Worm (Caenorhabditis elegans): ENCODE data around the gene bath-38.
"Not testable (repeated sequence)": the region's sequence is repeated elsewhere in the genome, so short reads cannot be mapped to it uniquely, and the experiment has no call there.

The bath-38 gene

DNA sequence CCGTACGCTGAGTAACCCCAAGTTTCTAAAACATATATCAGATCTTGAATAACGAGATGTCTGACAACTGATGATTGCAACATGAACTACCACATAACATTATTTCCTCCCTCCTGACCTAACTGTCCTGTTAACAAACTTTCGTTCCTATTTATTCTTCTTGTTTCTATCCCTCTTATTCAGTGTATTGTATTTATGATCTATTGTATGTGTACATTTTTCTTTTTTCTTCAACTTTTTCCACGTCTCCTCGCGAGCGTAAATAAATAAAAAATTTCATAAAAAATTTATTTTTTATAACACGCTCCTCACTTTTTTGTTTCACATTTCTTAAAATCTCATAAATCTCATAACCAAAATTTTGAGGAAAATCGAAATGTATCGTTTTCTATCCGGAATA lies 38.8 kb downstream of the bath-38 start, which contains the start of gene ZK892.4:
Gene ZK892.4, plus strand, starts transcription at position 301 of the 400 bp plus-strand sequence.
- not testable (repeated sequence) for TF ChIP-seq unc-39 (tag; optimal IDR thresholded peaks at IDR 0.05); ztf-4 (tag; optimal IDR thresholded peaks at IDR 0.05); sma-3 (GFP tag; optimal IDR thresholded peaks at IDR 0.05)

- TF ChIP-seq zag-1 (tag; optimal IDR thresholded peaks at IDR 0.05) (no peak), sma-9 (GFP tag; optimal IDR thresholded peaks at IDR 0.05) (no peak), sma-9 (tag; optimal IDR thresholded peaks at IDR 0.05) (no peak), alr-1 (tag; optimal IDR thresholded peaks at IDR 0.05) (no peak), ceh-16 (tag; optimal IDR thresholded peaks at IDR 0.05) (no peak), ceh-82 (tag; optimal IDR thresholded peaks at IDR 0.05) (no peak), lin-11 (tag; optimal IDR thresholded peaks at IDR 0.05) (no peak), nhr-25 (tag; optimal IDR thresholded peaks at IDR 0.05) (no peak), unc-62 (GFP tag; optimal IDR thresholded peaks at IDR 0.05) (no peak), peb-1 (tag; optimal IDR thresholded peaks at IDR 0.05) (no peak), nhr-237 (tag; optimal IDR thresholded peaks at IDR 0.05) (no peak), nhr-21 (tag; optimal IDR thresholded peaks at IDR 0.05) (no peak), nhr-23 (tag; optimal IDR thresholded peaks at IDR 0.05) (no peak), elt-1 (tag; optimal IDR thresholded peaks at IDR 0.05) (no peak), skn-1 (tag; optimal IDR thresholded peaks at IDR 0.05) (no peak), Y55F3AM.14 (GFP tag; optimal IDR thresholded peaks at IDR 0.05) (no peak), lin-39 (tag; optimal IDR thresholded peaks at IDR 0.05) (no peak)
Measured at ce11 chrII:10001546-10001945, 43.5 kb downstream of the bath-38 start, which contains the start of gene ZK892.3. Gene ZK892.3 (plus strand): TSS chrII:10001846.

ce11 chrII:10001065-10001464 lies 44.0 kb downstream of the bath-38 start, which contains the start of gene nlt-1:
Gene nlt-1 (minus strand): TSS chrII:10001142.
- TF ChIP-seq unc-39 (tag; optimal IDR thresholded peaks at IDR 0.05) (no peak), nhr-25 (tag; optimal IDR thresholded peaks at IDR 0.05) (no peak), elt-3 (tag; optimal IDR thresholded peaks at IDR 0.05) (no peak), F13H6.1 (tag; optimal IDR thresholded peaks at IDR 0.05) (peak; percentile 58), sma-3 (GFP tag; optimal IDR thresholded peaks at IDR 0.05) (no peak), egl-27 (tag; optimal IDR thresholded peaks at IDR 0.05) (peak; percentile 5), ama-1 (optimal IDR thresholded peaks at IDR 0.05) (no peak), snpc-4 (tag; optimal IDR thresholded peaks at IDR 0.05) (no peak), gmeb-1 (tag; optimal IDR thresholded peaks at IDR 0.05) (peak; percentile 60), nhr-21 (tag; optimal IDR thresholded peaks at IDR 0.05) (no peak), fos-1 (tag; optimal IDR thresholded peaks at IDR 0.05) (peak; percentile 88), lin-39 (tag; optimal IDR thresholded peaks at IDR 0.05) (no peak), sma-9 (GFP tag; optimal IDR thresholded peaks at IDR 0.05) (peak; percentile 40), sma-9 (tag; optimal IDR thresholded peaks at IDR 0.05) (no peak), ztf-4 (tag; optimal IDR thresholded peaks at IDR 0.05) (no peak), crh-2 (tag; optimal IDR thresholded peaks at IDR 0.05) (peak; percentile 46), nhr-23 (tag; optimal IDR thresholded peaks at IDR 0.05) (no peak)

ce11 chrII:9994679-9995078 lies 50.4 kb downstream of the bath-38 start:
- TF ChIP-seq unc-39 (tag; optimal IDR thresholded peaks at IDR 0.05) (no peak), nhr-237 (tag; optimal IDR thresholded peaks at IDR 0.05) (no peak), lin-13 (GFP tag; optimal IDR thresholded peaks at IDR 0.05) (no peak)
